Fruit fly (Drosophila melanogaster) whole organism, embryonic: ENCODE results near the gene CG43389.

ENCODE experiments used
- BEAF-32 ChIP-seq: fragments of 200-800 bp; sonication (Bioruptor generic); optimal IDR thresholded peaks from 3 replicates; lab custom pipeline; 2017; ENCODE audit warnings: missing biosample characterization, missing genetic modification characterization, mild to moderate bottlenecking, moderate library complexity, missing genetic modification reagents
- Blimp-1 ChIP-seq: fragments of 200-800 bp; sonication (Bioruptor generic); optimal IDR thresholded peaks from 3 replicates; lab custom pipeline; 2018; ENCODE audit warnings: missing biosample characterization, missing genetic modification characterization, mild to moderate bottlenecking, moderate library complexity, missing genetic modification reagents
- CG10462 ChIP-seq: fragments of 200-800 bp; sonication (Bioruptor generic); optimal IDR thresholded peaks from 2 replicates; lab custom pipeline; 2016; ENCODE audit warnings: missing biosample characterization, missing genetic modification characterization
- CG11247 ChIP-seq: fragments of 200-800 bp; sonication (Bioruptor generic); IDR thresholded peaks from 2 replicates; pipeline ENCODE4 v1.3.6; 2022; ENCODE audit warnings: missing biosample characterization, missing genetic modification characterization
- CG13775 ChIP-seq: fragments of 200-800 bp; sonication (Bioruptor generic); optimal IDR thresholded peaks from 3 replicates; lab custom pipeline; 2017; ENCODE audit warnings: missing biosample characterization, mild to moderate bottlenecking, missing genetic modification characterization
- CG14710 ChIP-seq: fragments of 200-800 bp; sonication (Bioruptor generic); optimal IDR thresholded peaks from 3 replicates; lab custom pipeline; 2019; ENCODE audit warnings: missing biosample characterization, mild to moderate bottlenecking, missing genetic modification characterization, moderate library complexity
- CG15514 ChIP-seq: fragments of 200-800 bp; sonication (Bioruptor generic); optimal IDR thresholded peaks from 3 replicates; lab custom pipeline; 2017; ENCODE audit warnings: missing biosample characterization, missing genetic modification characterization, mild to moderate bottlenecking, moderate library complexity, missing genetic modification reagents
- CG15601 ChIP-seq: fragments of 200-800 bp; sonication (Bioruptor generic); optimal IDR thresholded peaks from 3 replicates; lab custom pipeline; 2019; ENCODE audit warnings: missing biosample characterization, mild to moderate bottlenecking, missing genetic modification characterization, moderate library complexity
- CG16815 ChIP-seq: fragments of 200-800 bp; sonication (Bioruptor generic); optimal IDR thresholded peaks from 3 replicates; lab custom pipeline; 2017; ENCODE audit warnings: missing biosample characterization, mild to moderate bottlenecking, missing genetic modification characterization
- CG17912 ChIP-seq: fragments of 200-800 bp; sonication (Bioruptor generic); optimal IDR thresholded peaks from 2 replicates; lab custom pipeline; 2018; ENCODE audit warnings: missing biosample characterization, mild to moderate bottlenecking, missing genetic modification characterization
- CG18262 ChIP-seq: fragments of 200-800 bp; optimal IDR thresholded peaks from 3 replicates; lab custom pipeline; 2019; ENCODE audit warnings: missing biosample characterization, mild to moderate bottlenecking, missing genetic modification characterization, moderate library complexity
- CG30403 ChIP-seq: fragments of 200-800 bp; sonication (Bioruptor generic); optimal IDR thresholded peaks from 3 replicates; lab custom pipeline; 2016; ENCODE audit warnings: missing biosample characterization, missing genetic modification characterization
- CG34376 ChIP-seq: fragments of 200-800 bp; sonication (Bioruptor generic); optimal IDR thresholded peaks from 2 replicates; lab custom pipeline; 2018; ENCODE audit warnings: missing biosample characterization, mild to moderate bottlenecking, missing genetic modification characterization
- CG3847 ChIP-seq: fragments of 200-800 bp; sonication (Bioruptor generic); IDR thresholded peaks from 2 replicates; pipeline ENCODE4 v1.3.6; 2022; ENCODE audit warnings: missing biosample characterization, missing genetic modification characterization
- CG9797 ChIP-seq: fragments of 200-800 bp; sonication (Bioruptor generic); optimal IDR thresholded peaks from 3 replicates; lab custom pipeline; 2018; ENCODE audit warnings: missing biosample characterization, mild to moderate bottlenecking, missing genetic modification characterization
- CrebB ChIP-seq: fragments of 200-800 bp; sonication (Bioruptor generic); optimal IDR thresholded peaks from 3 replicates; lab custom pipeline; 2018; ENCODE audit warnings: missing biosample characterization, mild to moderate bottlenecking, missing genetic modification characterization
- Dbx ChIP-seq: fragments of 200-800 bp; sonication (Bioruptor generic); IDR thresholded peaks from 3 replicates; pipeline ENCODE4 v1.3.6; 2022; ENCODE audit warnings: missing biosample characterization, missing genetic modification characterization
- Dip3 ChIP-seq: fragments of 200-800 bp; sonication (Bioruptor generic); optimal IDR thresholded peaks from 3 replicates; lab custom pipeline; 2016; ENCODE audit warnings: missing biosample characterization, missing genetic modification characterization
- Dll ChIP-seq: fragments of 200-800 bp; sonication (Bioruptor generic); IDR thresholded peaks from 4 replicates; pipeline ENCODE4 v1.3.6; 2022; ENCODE audit warnings: missing biosample characterization, missing genetic modification characterization; ENCODE audit not compliant: partially characterized antibody
- Doc2 ChIP-seq: fragments of 200-800 bp; sonication (Bioruptor generic); IDR thresholded peaks from 2 replicates; pipeline ENCODE4 v1.3.6; 2022; ENCODE audit warnings: missing biosample characterization, missing genetic modification characterization
- Dp ChIP-seq: fragments of 200-800 bp; sonication (Bioruptor generic); optimal IDR thresholded peaks from 2 replicates; lab custom pipeline; 2018; ENCODE audit warnings: missing biosample characterization, mild to moderate bottlenecking, missing genetic modification characterization, moderate library complexity
- E2f1 ChIP-seq: fragments of 200-800 bp; sonication (Bioruptor generic); IDR thresholded peaks from 2 replicates; pipeline ENCODE4 v1.3.6; 2022; ENCODE audit warnings: missing biosample characterization, missing genetic modification characterization
- E2f2 ChIP-seq: fragments of 200-800 bp; sonication (Bioruptor generic); IDR thresholded peaks from 2 replicates; pipeline ENCODE4 v1.3.6; 2022; ENCODE audit warnings: missing biosample characterization, missing genetic modification characterization
- MBD-R2 ChIP-seq: fragments of 200-800 bp; sonication (Bioruptor generic); IDR thresholded peaks from 2 replicates; pipeline ENCODE4 v1.3.6; 2022; ENCODE audit warnings: missing biosample characterization, missing genetic modification characterization
- Max ChIP-seq: fragments of 200-800 bp; sonication (Bioruptor generic); optimal IDR thresholded peaks from 2 replicates; lab custom pipeline; 2016; ENCODE audit warnings: missing biosample characterization, mild to moderate bottlenecking, missing genetic modification characterization
- NC2α ChIP-seq: fragments of 200-800 bp; sonication (Bioruptor generic); optimal IDR thresholded peaks from 2 replicates; lab custom pipeline; 2016; ENCODE audit warnings: missing biosample characterization, missing genetic modification characterization
- NC2β ChIP-seq: fragments of 200-800 bp; sonication (Bioruptor generic); optimal IDR thresholded peaks from 2 replicates; lab custom pipeline; 2016; ENCODE audit warnings: missing biosample characterization, missing genetic modification characterization
- Pdp1 ChIP-seq, 2 experiments: fragments of 200-800 bp; sonication (Bioruptor generic); optimal IDR thresholded peaks; 3 replicates each; lab custom pipeline; 2016; ENCODE audit warnings: missing biosample characterization in 2 of 2, missing genetic modification characterization in 2 of 2, mild to moderate bottlenecking in 1 of 2, moderate library complexity in 1 of 2
- Sin3A ChIP-seq: fragments of >200 bp; optimal IDR thresholded peaks from 2 replicates; lab custom pipeline; 2018
- Stat92E ChIP-seq, 3 experiments: fragments of >200 bp in 2 of 3; fragments of 200-800 bp in 1 of 3; sonication (Bioruptor generic) in 1 of 3; optimal IDR thresholded peaks; 2 replicates each; lab custom pipeline; 2017 to 2019; ENCODE audit warnings: missing biosample characterization in 3 of 3, missing genetic modification characterization in 3 of 3, mild to moderate bottlenecking in 1 of 3, moderate library complexity in 1 of 3
- Usf ChIP-seq: fragments of 200-800 bp; sonication (Bioruptor generic); optimal IDR thresholded peaks from 2 replicates; lab custom pipeline; 2017; ENCODE audit warnings: missing genotype, missing biosample characterization, missing genetic modification characterization
- Xbp1 ChIP-seq: fragments of 200-800 bp; sonication (Bioruptor generic); optimal IDR thresholded peaks from 3 replicates; lab custom pipeline; 2016; ENCODE audit warnings: missing biosample characterization, mild to moderate bottlenecking, missing genetic modification characterization
- ap ChIP-seq: fragments of 200-800 bp; sonication (Bioruptor generic); IDR thresholded peaks from 2 replicates; pipeline ENCODE4 v1.3.6; 2022; ENCODE audit warnings: missing biosample characterization, missing genetic modification characterization
- ara ChIP-seq: fragments of 200-800 bp; sonication (Bioruptor generic); IDR thresholded peaks from 2 replicates; pipeline ENCODE4 v1.3.6; 2022; ENCODE audit warnings: missing biosample characterization, missing genetic modification characterization
- bigmax ChIP-seq: fragments of 200-800 bp; sonication (Bioruptor generic); optimal IDR thresholded peaks from 2 replicates; lab custom pipeline; 2018; ENCODE audit warnings: missing biosample characterization, mild to moderate bottlenecking, missing genetic modification characterization
- cato ChIP-seq: fragments of 200-800 bp; sonication (Bioruptor generic); optimal IDR thresholded peaks from 2 replicates; lab custom pipeline; 2016; ENCODE audit warnings: missing biosample characterization, missing genetic modification characterization, borderline replicate concordance
- dati ChIP-seq: fragments of 200-800 bp; sonication (Bioruptor generic); IDR thresholded peaks from 2 replicates; pipeline ENCODE4 v1.3.6; 2022; ENCODE audit warnings: missing biosample characterization, missing genetic modification characterization
- fd64A ChIP-seq: fragments of 200-800 bp; sonication (Bioruptor generic); optimal IDR thresholded peaks from 3 replicates; lab custom pipeline; 2018; ENCODE audit warnings: missing biosample characterization, mild to moderate bottlenecking, missing genetic modification characterization
- gro ChIP-seq: fragments of 200-800 bp; sonication (Bioruptor generic); optimal IDR thresholded peaks from 2 replicates; lab custom pipeline; 2016; ENCODE audit warnings: missing biosample characterization, missing genetic modification characterization
- nerfin-1 ChIP-seq: fragments of 200-800 bp; sonication (Bioruptor generic); optimal IDR thresholded peaks from 3 replicates; lab custom pipeline; 2019; ENCODE audit warnings: missing biosample characterization, mild to moderate bottlenecking, missing genetic modification characterization, moderate library complexity
- nmo ChIP-seq: fragments of 200-800 bp; sonication (Bioruptor generic); optimal IDR thresholded peaks from 2 replicates; lab custom pipeline; 2018; ENCODE audit warnings: missing biosample characterization, mild to moderate bottlenecking, missing genetic modification characterization, moderate library complexity
- onecut ChIP-seq: fragments of 200-800 bp; sonication (Bioruptor generic); IDR thresholded peaks from 2 replicates; pipeline ENCODE4 v1.3.6; 2022; ENCODE audit warnings: missing biosample characterization, missing genetic modification characterization
- phol ChIP-seq: fragments of 200-800 bp; sonication (Bioruptor generic); optimal IDR thresholded peaks from 3 replicates; lab custom pipeline; 2018; ENCODE audit warnings: missing biosample characterization, mild to moderate bottlenecking, missing genetic modification characterization, moderate library complexity
- pzg ChIP-seq: fragments of 200-800 bp; sonication (Bioruptor generic); optimal IDR thresholded peaks from 3 replicates; lab custom pipeline; 2018; ENCODE audit warnings: missing biosample characterization, mild to moderate bottlenecking, missing genetic modification characterization, moderate library complexity
- ranshi ChIP-seq: fragments of 200-800 bp; sonication (Bioruptor generic); IDR thresholded peaks from 2 replicates; pipeline ENCODE4 v1.3.6; 2022; ENCODE audit warnings: missing biosample characterization, missing genetic modification characterization
- slp2 ChIP-seq: fragments of 200-800 bp; sonication (Bioruptor generic); optimal IDR thresholded peaks from 2 replicates; lab custom pipeline; 2016; ENCODE audit warnings: missing biosample characterization, missing genetic modification characterization
- so ChIP-seq: fragments of 200-800 bp; sonication (Bioruptor generic); IDR thresholded peaks from 3 replicates; pipeline ENCODE4 v1.3.6; 2022; ENCODE audit warnings: missing biosample characterization, missing genetic modification characterization
- tap ChIP-seq: fragments of 200-800 bp; optimal IDR thresholded peaks from 3 replicates; lab custom pipeline; 2019; ENCODE audit warnings: missing biosample characterization, mild to moderate bottlenecking, missing genetic modification characterization, moderate library complexity

The CG43389 gene

DNA sequence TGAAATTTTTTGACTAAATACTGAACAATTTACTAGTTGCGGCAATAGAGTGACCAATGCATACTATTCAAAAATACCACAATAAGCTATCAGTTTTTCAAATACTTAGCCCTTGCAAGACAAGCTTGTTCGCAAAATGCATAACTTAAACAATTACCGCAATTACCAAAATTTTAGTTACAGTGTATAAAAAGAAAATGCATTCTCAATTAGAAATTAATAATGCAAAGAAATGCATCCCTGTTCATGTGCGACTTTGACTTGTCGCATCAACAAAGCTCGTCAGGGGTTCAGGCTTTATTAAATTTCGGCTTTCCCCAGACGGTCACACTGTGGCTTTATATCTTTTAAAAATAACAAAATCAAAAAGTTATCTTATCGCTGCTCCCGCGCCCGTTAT lies 29.0 kb upstream of the CG43389 start, which contains the start of the genes hob and nSMase (continued):
- TF ChIP-seq bigmax (GFP tag; lab: Kevin White, UChicago) (peak; percentile 10), BEAF-32 (GFP tag; lab: Kevin White, UChicago) (peak; percentile 42), Blimp-1 (peak; percentile 23), Pdp1 (GFP tag; optimal IDR thresholded peaks at IDR 0.05; lab: Kevin White, UChicago) (no peak), pzg (GFP tag; lab: Kevin White, UChicago) (peak; percentile 84), nmo (peak; percentile 58), E2f1 (GFP tag; lab: Robert Waterston, UW) (no peak), Dbx (GFP tag; lab: Robert Waterston, UW) (no peak), CG14710 (tag; lab: Kevin White, UChicago) (peak; percentile 61), cato (GFP tag; lab: Kevin White, UChicago) (no peak), E2f2 (peak; percentile 61; the same call in 1 of the 2 replicates), CG15514 (GFP tag; lab: Kevin White, UChicago) (peak; percentile 72), Xbp1 (GFP tag; lab: Kevin White, UChicago) (no peak), CG13775 (GFP tag; lab: Kevin White, UChicago) (peak; percentile 22), Stat92E (GFP tag; optimal IDR thresholded peaks at IDR 0.05; lab: Kevin White, UChicago) (peak in 1 of 3 experiments; percentile 40), gro (GFP tag; lab: Kevin White, UChicago) (no peak), phol (tag; lab: Kevin White, UChicago) (peak; percentile 55), Sin3A (lab: Kevin White, UChicago) (peak; percentile 54), MBD-R2 (GFP tag; lab: Robert Waterston, UW) (peak; percentile 69), Max (GFP tag; lab: Kevin White, UChicago) (peak; percentile 33), CG3847 (GFP tag; lab: Robert Waterston, UW) (peak; percentile 31; the same call in 1 of the 2 replicates), Dp (peak; percentile 69), CG9797 (GFP tag; lab: Kevin White, UChicago) (peak; percentile 83), Dip3 (peak; percentile 12), CG34376 (GFP tag; lab: Kevin White, UChicago) (peak; percentile 37)

DNA sequence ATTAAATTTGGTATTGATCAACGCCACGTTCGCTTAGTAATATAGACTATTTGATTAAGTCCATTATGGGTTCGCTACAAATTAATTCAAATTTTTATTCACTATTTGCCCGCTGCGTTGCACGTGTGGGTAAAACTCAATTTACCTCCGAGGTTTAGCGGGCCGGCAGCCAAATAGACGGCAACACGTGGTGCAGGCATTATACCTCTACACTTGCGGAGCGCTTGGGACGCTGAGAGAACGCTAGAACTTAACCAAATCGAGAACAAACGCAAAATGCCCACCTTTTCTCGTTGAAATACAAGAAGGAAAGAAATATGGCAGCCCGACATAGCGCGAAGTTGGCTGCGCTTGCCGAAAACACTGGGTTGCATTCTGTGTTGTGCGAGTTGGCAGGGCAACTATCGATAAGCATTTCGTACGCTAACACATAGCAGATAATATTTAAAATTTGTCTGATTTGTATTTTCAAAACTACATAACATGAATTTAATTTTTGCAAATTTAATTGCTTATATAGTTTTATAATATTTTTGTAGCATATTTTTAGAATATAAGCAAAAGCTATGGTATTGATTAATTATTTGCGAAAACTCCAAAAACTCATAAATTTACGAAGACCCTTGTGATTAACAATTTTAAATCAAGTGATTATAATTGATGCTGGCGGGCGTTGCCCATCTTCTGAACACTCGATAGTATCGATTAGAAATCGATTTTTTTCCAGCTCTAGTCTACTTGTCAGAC lies 25.0 kb upstream of the CG43389 start, which contains the start of the genes RpL28 and eIF1:
RpL28 (minus strand) TSS at position 318 of the 747 bp plus-strand sequence.
eIF1 (plus strand) TSS at position 699 of the 747 bp plus-strand sequence.
- TF ChIP-seq Max (GFP tag; lab: Kevin White, UChicago) = peak; percentile 94
- TF ChIP-seq so = peak; percentile 78
- peak; percentile 73 for TF ChIP-seq E2f2
- peak; percentile 90 for TF ChIP-seq Usf (GFP tag; lab: Kevin White, UChicago)
- TF ChIP-seq Doc2 = no peak
- TF ChIP-seq ap (GFP tag; lab: Robert Waterston, UW) = peak; percentile 84
- TF ChIP-seq CrebB (tag; lab: Kevin White, UChicago) = peak; percentile 90
- peak; percentile 83 for TF ChIP-seq CG18262 (tag; lab: Kevin White, UChicago)
- peak; percentile 84 for TF ChIP-seq ara (GFP tag; lab: Robert Waterston, UW)
- peak; percentile 87 for TF ChIP-seq Dll (GFP tag; lab: Robert Waterston, UW)
- TF ChIP-seq slp2 (GFP tag; lab: Kevin White, UChicago) = peak; percentile 89
- TF ChIP-seq nerfin-1 (tag; lab: Kevin White, UChicago) = peak; percentile 85
- TF ChIP-seq tap (tag; lab: Kevin White, UChicago) = peak; percentile 33
- peak; percentile 89 for TF ChIP-seq fd64A (GFP tag; lab: Kevin White, UChicago)
- peak; percentile 83 for TF ChIP-seq NC2α
- TF ChIP-seq CG17912 (GFP tag; lab: Kevin White, UChicago) = peak; percentile 91
- TF ChIP-seq CG15601 = peak; percentile 84
- peak; percentile 98 for TF ChIP-seq NC2β (GFP tag; lab: Kevin White, UChicago)
- TF ChIP-seq dati (GFP tag; lab: Robert Waterston, UW) = peak; percentile 86
- peak; percentile 89 for TF ChIP-seq onecut (GFP tag; lab: Robert Waterston, UW)
- TF ChIP-seq CG16815 (GFP tag; lab: Kevin White, UChicago) = peak; percentile 78
- peak; percentile 78 for TF ChIP-seq CG10462 (GFP tag; lab: Kevin White, UChicago)
- peak; percentile 87 for TF ChIP-seq ranshi (GFP tag; lab: Robert Waterston, UW)
- peak; percentile 87 for TF ChIP-seq CG11247 (GFP tag; lab: Robert Waterston, UW)
- TF ChIP-seq cato (GFP tag; lab: Kevin White, UChicago) = peak; percentile 86
- peak; percentile 92 for TF ChIP-seq CG30403
